Worm (Caenorhabditis elegans) whole organism, L4 larva: ENCODE results near the gene C56G2.4.

Experiments used
- Y48G9A.11 ChIP-seq: fragments of 200-800 bp; sonication (Bioruptor generic); IDR thresholded peaks from 2 replicates; pipeline ENCODE4 v1.3.6; 2022; ENCODE audit warnings: missing genetic modification reagents, missing genetic modification characterization, missing compliant biosample characterization
- aha-1 ChIP-seq: fragments of 150-350 bp; peaks from one replicate; lab custom pipeline; 2014; ENCODE audit warnings: missing biosample characterization, missing genetic modification characterization
- ama-1 ChIP-seq: fragments of 150-350 bp; optimal IDR thresholded peaks from 2 replicates; lab custom pipeline; 2014; ENCODE audit warnings: inconsistent platforms, mixed read lengths
- ceh-32 ChIP-seq: sonication (generic microtip); optimal IDR thresholded peaks from 2 replicates; lab custom pipeline; 2016; ENCODE audit warnings: mild to moderate bottlenecking, missing genetic modification characterization, missing compliant biosample characterization; ENCODE audit not compliant: poor library complexity
- cey-2 ChIP-seq: sonication (generic microtip); optimal IDR thresholded peaks from 3 replicates; lab custom pipeline; 2017; ENCODE audit warnings: missing genetic modification characterization, mild to moderate bottlenecking, missing compliant biosample characterization, antibody characterized with exemption, borderline replicate concordance; ENCODE audit not compliant: insufficient read depth
- hlh-11 ChIP-seq: fragments of 200-800 bp; sonication (Bioruptor generic); optimal IDR thresholded peaks from 2 replicates; lab custom pipeline; 2018; ENCODE audit warnings: mild to moderate bottlenecking, missing genetic modification characterization, missing compliant biosample characterization
- jun-1 ChIP-seq: fragments of 150-350 bp; optimal IDR thresholded peaks from 2 replicates; lab custom pipeline; 2014; ENCODE audit warnings: missing biosample characterization, missing genetic modification reagents, missing genetic modification characterization
- lin-13 ChIP-seq: fragments of 150-350 bp; optimal IDR thresholded peaks from 2 replicates; lab custom pipeline; 2014; ENCODE audit warnings: missing biosample characterization, missing genetic modification reagents, missing genetic modification characterization
- nhr-28 ChIP-seq: fragments of 150-350 bp; optimal IDR thresholded peaks from 2 replicates; lab custom pipeline; 2014; ENCODE audit warnings: missing biosample characterization, missing genetic modification characterization
- nhr-77 ChIP-seq: fragments of 150-350 bp; optimal IDR thresholded peaks from 2 replicates; lab custom pipeline; 2014; ENCODE audit warnings: missing biosample characterization, missing genetic modification characterization
- saeg-2 ChIP-seq: fragments of 200-800 bp; sonication (Bioruptor generic); IDR thresholded peaks from 2 replicates; pipeline ENCODE4 v1.3.6; 2022; ENCODE audit warnings: missing genetic modification reagents, missing genetic modification characterization, missing compliant biosample characterization

ce11 chrIII:6358704-6359103, 27.2 kb downstream of the C56G2.4 start:
- TF ChIP-seq aha-1 (tag; lab: Kevin White, UChicago) (no peak), lin-13 (GFP tag; lab: Kevin White, UChicago) (no peak), hlh-11 (tag; lab: Kevin White, UChicago) (no peak), nhr-77 (tag; lab: Kevin White, UChicago) (no peak), ama-1 (lab: Kevin White, UChicago) (no peak), Y48G9A.11 (GFP tag; lab: Robert Waterston, UW) (no peak), jun-1 (tag; lab: Kevin White, UChicago) (no peak), cey-2 (no peak), saeg-2 (no peak), nhr-28 (tag; lab: Kevin White, UChicago) (no peak), ceh-32 (tag; lab: Kevin White, UChicago) (no peak)
